5 fruit fly cellular contexts compared by ENCODE assay signal in genomic region chrX:2289134-2289533, dm6.
TF ChIP-seq lines count a peak whose summit lies in the region.

No protein-coding gene starts in this region.

- TF ChIP-seq CTCF in whole organism, embryonic (GFP tag; optimal IDR thresholded peaks at IDR 0.05; lab: Kevin White, UChicago): no peak

TF ChIP-seq in whole organism, adult, 20 proteins besides CTCF, POLR2A, EP300 and RAD21:
- TF ChIP-seq CG33017 (tag; optimal IDR thresholded peaks at IDR 0.05; lab: Kevin White, UChicago) (no peak), tj (GFP tag; optimal IDR thresholded peaks at IDR 0.05; lab: Kevin White, UChicago) (peak; percentile 22), bab1 (GFP tag; optimal IDR thresholded peaks at IDR 0.05; lab: Kevin White, UChicago) (peak; percentile 23)

TF ChIP-seq in whole organism, embryonic, 481 proteins besides CTCF, POLR2A, EP300 and RAD21:
- TF ChIP-seq chinmo (GFP tag; IDR thresholded peaks at IDR 0.05; lab: Robert Waterston, UW; ENCODE audit: partially characterized antibody) (0 out of 4 replicates have a peak, but pooled peaks have one; percentile 27), Poxn (GFP tag; IDR thresholded peaks at IDR 0.05; lab: Robert Waterston, UW) (no peak), Drgx (GFP tag; IDR thresholded peaks at IDR 0.05; lab: Robert Waterston, UW) (peak; percentile 90), disco-r (GFP tag; optimal IDR thresholded peaks at IDR 0.05; lab: Kevin White, UChicago) (no peak), emc (GFP tag; optimal IDR thresholded peaks at IDR 0.05; lab: Kevin White, UChicago) (no peak), CG4360 (GFP tag; IDR thresholded peaks at IDR 0.05; lab: Robert Waterston, UW) (peak; percentile 97), dmrt11E (tag; optimal IDR thresholded peaks at IDR 0.05; lab: Kevin White, UChicago) (no peak), D19B (GFP tag; optimal IDR thresholded peaks at IDR 0.05; lab: Kevin White, UChicago) (no peak), sqz (GFP tag; optimal IDR thresholded peaks at IDR 0.05; lab: Kevin White, UChicago) (peak; percentile 56), nom (GFP tag; optimal IDR thresholded peaks at IDR 0.05; lab: Kevin White, UChicago) (peak; percentile 99), Xrp1 (GFP tag; IDR thresholded peaks at IDR 0.05; lab: Robert Waterston, UW) (no peak), bsh (GFP tag; optimal IDR thresholded peaks at IDR 0.05; lab: Kevin White, UChicago) (peak in 1 of 2 experiments; percentile 98), cg (GFP tag; optimal IDR thresholded peaks at IDR 0.05; lab: Kevin White, UChicago) (peak; percentile 9)

TF ChIP-seq in whole organism, prepupa, 60 proteins besides CTCF, POLR2A, EP300 and RAD21 (continues in another document):
- TF ChIP-seq CG11762 (GFP tag; optimal IDR thresholded peaks at IDR 0.05; lab: Kevin White, UChicago; ENCODE audit: insufficient read depth) (peak; percentile 57), CG10631 (GFP tag; optimal IDR thresholded peaks at IDR 0.05; lab: Kevin White, UChicago) (peak; percentile 48), CG6808 (GFP tag; optimal IDR thresholded peaks at IDR 0.05; lab: Kevin White, UChicago) (peak; percentile 93), Hr4 (GFP tag; optimal IDR thresholded peaks at IDR 0.05; lab: Kevin White, UChicago) (peak; percentile 11), Sox102F (GFP tag; optimal IDR thresholded peaks at IDR 0.05; lab: Kevin White, UChicago) (no peak), CG10669 (GFP tag; optimal IDR thresholded peaks at IDR 0.05; lab: Kevin White, UChicago) (peak; percentile 80), CG8119 (GFP tag; IDR thresholded peaks at IDR 0.05; lab: Robert Waterston, UW) (peak; percentile 95), dac (GFP tag; optimal IDR thresholded peaks at IDR 0.05; lab: Kevin White, UChicago) (peak; percentile 74), CG4318 (GFP tag; optimal IDR thresholded peaks at IDR 0.05; lab: Kevin White, UChicago) (no peak), Hr38 (GFP tag; optimal IDR thresholded peaks at IDR 0.05; lab: Kevin White, UChicago) (no peak), acj6 (GFP tag; optimal IDR thresholded peaks at IDR 0.05; lab: Kevin White, UChicago) (peak; percentile 16), Ets96B (tag; optimal IDR thresholded peaks at IDR 0.05; lab: Kevin White, UChicago) (peak; percentile 61), Hr39 (GFP tag; optimal IDR thresholded peaks at IDR 0.05; lab: Kevin White, UChicago) (no peak), OdsH (GFP tag; optimal IDR thresholded peaks at IDR 0.05; lab: Kevin White, UChicago) (peak; percentile 29), fd59A (GFP tag; optimal IDR thresholded peaks at IDR 0.05; lab: Kevin White, UChicago) (peak; percentile 59), net (GFP tag; optimal IDR thresholded peaks at IDR 0.05; lab: Kevin White, UChicago) (peak; percentile 85), Lpt (GFP tag; optimal IDR thresholded peaks at IDR 0.05; lab: Kevin White, UChicago) (peak; percentile 94), Eip75B (GFP tag; optimal IDR thresholded peaks at IDR 0.05; lab: Kevin White, UChicago) (peak; percentile 67), CG1621 (tag; optimal IDR thresholded peaks at IDR 0.05; lab: Kevin White, UChicago) (peak; percentile 83), CG6163 (GFP tag; IDR thresholded peaks at IDR 0.05; lab: Robert Waterston, UW) (peak; percentile 94), Sox14 (GFP tag; optimal IDR thresholded peaks at IDR 0.05; lab: Kevin White, UChicago) (peak; percentile 29), spab (GFP tag; optimal IDR thresholded peaks at IDR 0.05; lab: Kevin White, UChicago) (peak; percentile 87), CG11294 (GFP tag; IDR thresholded peaks at IDR 0.05; lab: Robert Waterston, UW) (peak; percentile 52; the same call in 1 of the 2 replicates), dsx (GFP tag; optimal IDR thresholded peaks at IDR 0.05; lab: Kevin White, UChicago; ENCODE audit: poor library complexity, severe bottlenecking) (peak; percentile 74), cyc (GFP tag; optimal IDR thresholded peaks at IDR 0.05; lab: Kevin White, UChicago) (no peak)

TF ChIP-seq in whole organism, pupa, 21 proteins besides CTCF, POLR2A, EP300 and RAD21:
- peak; percentile 95 for TF ChIP-seq gl (tag; optimal IDR thresholded peaks at IDR 0.05; lab: Kevin White, UChicago)
- peak; percentile 83 for TF ChIP-seq Pif1B (GFP tag; optimal IDR thresholded peaks at IDR 0.05; lab: Kevin White, UChicago)
- TF ChIP-seq D1 (tag; optimal IDR thresholded peaks at IDR 0.05; lab: Kevin White, UChicago): peak; percentile 48
- TF ChIP-seq CG15710 (tag; optimal IDR thresholded peaks at IDR 0.05; lab: Kevin White, UChicago): peak; percentile 90
- peak; percentile 42 for TF ChIP-seq Snoo (tag; optimal IDR thresholded peaks at IDR 0.05; lab: Kevin White, UChicago)
- TF ChIP-seq fd96Ca (GFP tag; IDR thresholded peaks at IDR 0.05; lab: Robert Waterston, UW): peak; percentile 94
- peak; percentile 82 for TF ChIP-seq rn (GFP tag; IDR thresholded peaks at IDR 0.05; lab: Robert Waterston, UW)
- peak; percentile 83 for TF ChIP-seq CG17806 (tag; optimal IDR thresholded peaks at IDR 0.05; lab: Kevin White, UChicago)
- peak; percentile 83 for TF ChIP-seq CG9948 (tag; optimal IDR thresholded peaks at IDR 0.05; lab: Kevin White, UChicago)
- no peak for TF ChIP-seq CG10348 (GFP tag; IDR thresholded peaks at IDR 0.05; lab: Robert Waterston, UW)
- TF ChIP-seq CG14655 (GFP tag; optimal IDR thresholded peaks at IDR 0.05; lab: Kevin White, UChicago): peak; percentile 88
- TF ChIP-seq CG12605 (GFP tag; IDR thresholded peaks at IDR 0.05; lab: Robert Waterston, UW): peak; percentile 96
- peak; percentile 83 for TF ChIP-seq CG8159 (tag; optimal IDR thresholded peaks at IDR 0.05; lab: Kevin White, UChicago)
- peak; percentile 91 for TF ChIP-seq Ets98B (GFP tag; IDR thresholded peaks at IDR 0.05; lab: Robert Waterston, UW)
- TF ChIP-seq CG34367 (tag; optimal IDR thresholded peaks at IDR 0.05; lab: Kevin White, UChicago): peak; percentile 92
- peak; percentile 91 for TF ChIP-seq Pif1A (GFP tag; optimal IDR thresholded peaks at IDR 0.05; lab: Kevin White, UChicago)
- TF ChIP-seq CG32121 (GFP tag; IDR thresholded peaks at IDR 0.05; lab: Robert Waterston, UW): peak; percentile 93
- peak; percentile 95 for TF ChIP-seq CG4496 (GFP tag; IDR thresholded peaks at IDR 0.05; lab: Robert Waterston, UW)
- peak; percentile 97 for TF ChIP-seq CG13204 (GFP tag; optimal IDR thresholded peaks at IDR 0.05; lab: Kevin White, UChicago)
- peak; percentile 91 for TF ChIP-seq EcR (GFP tag; optimal IDR thresholded peaks at IDR 0.05; lab: Kevin White, UChicago)
- peak; percentile 82 for TF ChIP-seq CG8301 (tag; optimal IDR thresholded peaks at IDR 0.05; lab: Kevin White, UChicago)

TF ChIP-seq in whole organism, wandering third instar larva, 38 proteins besides CTCF, POLR2A, EP300 and RAD21:
- TF ChIP-seq br (GFP tag; optimal IDR thresholded peaks at IDR 0.05; lab: Kevin White, UChicago) (no peak), Hr78 (GFP tag; optimal IDR thresholded peaks at IDR 0.05; lab: Kevin White, UChicago) (no peak), h (GFP tag; optimal IDR thresholded peaks at IDR 0.05; lab: Kevin White, UChicago) (no peak), CrebA (GFP tag; optimal IDR thresholded peaks at IDR 0.05; lab: Kevin White, UChicago; ENCODE audit: borderline replicate concordance) (no peak), psq (GFP tag; optimal IDR thresholded peaks at IDR 0.05; lab: Kevin White, UChicago) (peak; percentile 12), Dif (GFP tag; optimal IDR thresholded peaks at IDR 0.05; lab: Kevin White, UChicago; ENCODE audit: partially characterized antibody) (no peak), Myc (optimal IDR thresholded peaks at IDR 0.05; lab: Kevin White, UChicago) (no peak), sv (GFP tag; optimal IDR thresholded peaks at IDR 0.05; lab: Kevin White, UChicago) (no peak), Vsx2 (GFP tag; optimal IDR thresholded peaks at IDR 0.05; lab: Kevin White, UChicago; ENCODE audit: partially characterized antibody) (no peak), dmrt93B (GFP tag; optimal IDR thresholded peaks at IDR 0.05; lab: Kevin White, UChicago) (no peak), Hr83 (GFP tag; optimal IDR thresholded peaks at IDR 0.05; lab: Kevin White, UChicago; ENCODE audit: poor library complexity, severe bottlenecking) (no peak), woc (GFP tag; optimal IDR thresholded peaks at IDR 0.05; lab: Kevin White, UChicago) (no peak), fru (GFP tag; optimal IDR thresholded peaks at IDR 0.05; lab: Kevin White, UChicago) (no peak), Sp1 (GFP tag; optimal IDR thresholded peaks at IDR 0.05; lab: Kevin White, UChicago) (peak; percentile 39), Rel (GFP tag; optimal IDR thresholded peaks at IDR 0.05; lab: Kevin White, UChicago) (no peak), Rel (tag; optimal IDR thresholded peaks at IDR 0.05; lab: Kevin White, UChicago) (peak; percentile 9), sage (GFP tag; optimal IDR thresholded peaks at IDR 0.05; lab: Kevin White, UChicago) (no peak), ey (GFP tag; optimal IDR thresholded peaks at IDR 0.05; lab: Kevin White, UChicago) (no peak)
